Worm (Caenorhabditis elegans) whole organism, L1 larva: ENCODE results near the gene nhr-112.

Experiments used
- C04F5.9 ChIP-seq: sonication (generic microtip); optimal IDR thresholded peaks from 2 replicates; lab custom pipeline; 2016; ENCODE audit warnings: missing genetic modification characterization, missing compliant biosample characterization
- C34B4.2 ChIP-seq: sonication (generic microtip); optimal IDR thresholded peaks from 2 replicates; lab custom pipeline; 2017; ENCODE audit warnings: mild to moderate bottlenecking, missing genetic modification characterization, missing compliant biosample characterization
- F16B12.6 ChIP-seq: fragments of 150-350 bp; optimal IDR thresholded peaks from 2 replicates; lab custom pipeline; 2014; ENCODE audit warnings: missing biosample characterization, missing genetic modification characterization
- Y116A8C.19 ChIP-seq: sonication (generic microtip); optimal IDR thresholded peaks from 2 replicates; lab custom pipeline; 2016; ENCODE audit warnings: missing compliant biosample characterization, missing genetic modification characterization, borderline replicate concordance
- aha-1 ChIP-seq: fragments of 150-350 bp; optimal IDR thresholded peaks from 2 replicates; lab custom pipeline; 2014; ENCODE audit warnings: missing biosample characterization, missing genetic modification characterization
- aly-2 ChIP-seq: fragments of 150-350 bp; optimal IDR thresholded peaks from 2 replicates; lab custom pipeline; 2014; ENCODE audit warnings: missing biosample characterization, missing genetic modification characterization
- ama-1 ChIP-seq: fragments of 150-350 bp; optimal IDR thresholded peaks from 2 replicates; lab custom pipeline; 2014
- ceh-63 ChIP-seq: fragments of 200-800 bp; sonication (Bioruptor generic); optimal IDR thresholded peaks from 2 replicates; lab custom pipeline; 2018; ENCODE audit warnings: mild to moderate bottlenecking, missing genetic modification characterization, missing compliant biosample characterization
- ceh-8 ChIP-seq: fragments of 200-800 bp; sonication (Bioruptor generic); optimal IDR thresholded peaks from 2 replicates; lab custom pipeline; 2018; ENCODE audit warnings: mild to moderate bottlenecking, missing genetic modification characterization, moderate library complexity, missing compliant biosample characterization
- ceh-82 ChIP-seq, 3 experiments: fragments of 150-350 bp in 1 of 3; sonication (generic microtip) in 2 of 3; optimal IDR thresholded peaks; 2 replicates each; lab custom pipeline; 2014 to 2017; ENCODE audit warnings: missing biosample characterization in 3 of 3, missing genetic modification characterization in 3 of 3
- ceh-88 ChIP-seq: fragments of 200-800 bp; sonication (Bioruptor generic); IDR thresholded peaks from 2 replicates; pipeline ENCODE4 v1.3.6; 2022; ENCODE audit warnings: missing genetic modification characterization, missing compliant biosample characterization
- ceh-90 ChIP-seq: sonication (generic microtip); optimal IDR thresholded peaks from 2 replicates; lab custom pipeline; 2016; ENCODE audit warnings: missing genetic modification characterization, missing compliant biosample characterization
- ces-1 ChIP-seq: fragments of 150-350 bp; optimal IDR thresholded peaks from 2 replicates; lab custom pipeline; 2014; ENCODE audit warnings: missing biosample characterization, missing genetic modification reagents, missing genetic modification characterization
- efl-1 ChIP-seq, 4 experiments: fragments of 150-350 bp; optimal IDR thresholded peaks in 3 of 4; peaks in 1 of 4; 1 replicate in 1 of 4; 2 replicates in 3 of 4; lab custom pipeline; 2014; ENCODE audit warnings: missing biosample characterization in 2 of 4, missing genetic modification characterization in 2 of 4, missing genetic modification reagents in 2 of 4
- egl-13 ChIP-seq: sonication (generic microtip); optimal IDR thresholded peaks from 2 replicates; lab custom pipeline; 2016; ENCODE audit warnings: missing genotype, missing genetic modification reagents, missing genetic modification characterization, missing compliant biosample characterization
- egl-27 ChIP-seq, 2 experiments: fragments of 150-350 bp in 1 of 2; sonication (generic microtip); optimal IDR thresholded peaks; 3 replicates each; lab custom pipeline; 2017 to 2018; ENCODE audit warnings: missing biosample characterization in 2 of 2, missing genetic modification characterization in 2 of 2, missing genetic modification reagents in 2 of 2
- elt-2 ChIP-seq: sonication (generic microtip); optimal IDR thresholded peaks from 2 replicates; lab custom pipeline; 2016; ENCODE audit warnings: missing genetic modification characterization, mild to moderate bottlenecking, inconsistent platforms, missing compliant biosample characterization, missing genetic modification reagents
- fkh-10 ChIP-seq: sonication (generic microtip); optimal IDR thresholded peaks from 2 replicates; lab custom pipeline; 2017; ENCODE audit warnings: missing biosample characterization, missing genetic modification reagents, missing genetic modification characterization
- fkh-4 ChIP-seq: sonication (generic microtip); optimal IDR thresholded peaks from 2 replicates; lab custom pipeline; 2016; ENCODE audit warnings: missing compliant biosample characterization, missing genetic modification characterization, borderline replicate concordance
- fkh-8 ChIP-seq: sonication (generic microtip); optimal IDR thresholded peaks from 2 replicates; lab custom pipeline; 2016; ENCODE audit warnings: mild to moderate bottlenecking, missing genetic modification characterization, missing compliant biosample characterization
- irx-1 ChIP-seq: sonication (generic microtip); optimal IDR thresholded peaks from 2 replicates; lab custom pipeline; 2016; ENCODE audit warnings: missing genetic modification characterization, missing compliant biosample characterization
- lin-14 ChIP-seq: fragments of 200-800 bp; sonication (Bioruptor generic); optimal IDR thresholded peaks from 2 replicates; lab custom pipeline; 2018; ENCODE audit warnings: mild to moderate bottlenecking, missing genetic modification characterization, moderate library complexity, missing compliant biosample characterization
- lin-35 ChIP-seq, 2 experiments: fragments of 150-350 bp; optimal IDR thresholded peaks; 2 replicates each; lab custom pipeline; 2014; ENCODE audit warnings: missing biosample characterization in 2 of 2, missing genetic modification characterization in 2 of 2, missing genetic modification reagents in 2 of 2
- lir-3 ChIP-seq: sonication (generic microtip); optimal IDR thresholded peaks from 2 replicates; lab custom pipeline; 2016; ENCODE audit warnings: mild to moderate bottlenecking, missing genetic modification characterization, moderate library complexity, missing compliant biosample characterization; ENCODE audit not compliant: poor library complexity
- mdl-1 ChIP-seq, 2 experiments: fragments of 150-350 bp; optimal IDR thresholded peaks; 2 replicates each; lab custom pipeline; 2014 to 2017; ENCODE audit warnings: missing biosample characterization in 2 of 2, missing genetic modification characterization in 2 of 2, inconsistent platforms in 1 of 2
- mep-1 ChIP-seq: fragments of 150-350 bp; optimal IDR thresholded peaks from 2 replicates; lab custom pipeline; 2014; ENCODE audit warnings: missing biosample characterization, missing genetic modification characterization
- nhr-11 ChIP-seq: fragments of 150-350 bp; optimal IDR thresholded peaks from 2 replicates; lab custom pipeline; 2014; ENCODE audit warnings: missing biosample characterization, missing genetic modification characterization
- nhr-12 ChIP-seq: sonication (generic microtip); optimal IDR thresholded peaks from 2 replicates; lab custom pipeline; 2017; ENCODE audit warnings: missing biosample characterization, missing genetic modification characterization
- nhr-19 ChIP-seq: fragments of 200-800 bp; sonication (Bioruptor generic); conservative IDR thresholded peaks from 2 replicates; pipeline ENCODE4 v1.3.6; 2022; ENCODE audit warnings: missing genetic modification characterization, missing compliant biosample characterization
- nhr-20 ChIP-seq: sonication (generic microtip); optimal IDR thresholded peaks from 2 replicates; lab custom pipeline; 2016; ENCODE audit warnings: mild to moderate bottlenecking, missing genetic modification characterization, missing compliant biosample characterization
- nhr-237 ChIP-seq: fragments of 150-350 bp; optimal IDR thresholded peaks from 2 replicates; lab custom pipeline; 2014; ENCODE audit warnings: missing biosample characterization, missing genetic modification characterization
- nhr-28 ChIP-seq: fragments of 150-350 bp; optimal IDR thresholded peaks from 2 replicates; lab custom pipeline; 2014; ENCODE audit warnings: missing biosample characterization, missing genetic modification characterization
- nhr-47 ChIP-seq: sonication (generic microtip); optimal IDR thresholded peaks from 2 replicates; lab custom pipeline; 2016; ENCODE audit warnings: mild to moderate bottlenecking, missing genetic modification characterization, moderate library complexity, missing compliant biosample characterization
- nhr-71 ChIP-seq: sonication (generic microtip); optimal IDR thresholded peaks from 2 replicates; lab custom pipeline; 2016; ENCODE audit warnings: mild to moderate bottlenecking, missing genetic modification characterization, moderate library complexity, missing compliant biosample characterization
- nhr-84 ChIP-seq: sonication (generic microtip); optimal IDR thresholded peaks from 2 replicates; lab custom pipeline; 2017; ENCODE audit warnings: missing biosample characterization, missing genetic modification characterization
- pag-3 ChIP-seq: sonication (generic microtip); optimal IDR thresholded peaks from 2 replicates; lab custom pipeline; 2017; ENCODE audit warnings: missing genetic modification characterization, mild to moderate bottlenecking, missing compliant biosample characterization, antibody characterized with exemption, borderline replicate concordance; ENCODE audit not compliant: insufficient read depth
- pax-3 ChIP-seq: fragments of 200-800 bp; sonication (Bioruptor generic); optimal IDR thresholded peaks from 2 replicates; lab custom pipeline; 2018; ENCODE audit warnings: mild to moderate bottlenecking, missing genetic modification characterization, moderate library complexity, missing compliant biosample characterization
- skn-1 ChIP-seq: fragments of 150-350 bp; optimal IDR thresholded peaks from 2 replicates; lab custom pipeline; 2014; ENCODE audit warnings: missing biosample characterization, missing genetic modification characterization
- snpc-4 ChIP-seq: fragments of 150-350 bp; optimal IDR thresholded peaks from 2 replicates; lab custom pipeline; 2014; ENCODE audit warnings: missing biosample characterization, missing genetic modification characterization
- sup-37 ChIP-seq: fragments of 200-800 bp; sonication (Bioruptor generic); optimal IDR thresholded peaks from 2 replicates; lab custom pipeline; 2018; ENCODE audit warnings: mild to moderate bottlenecking, missing genetic modification characterization, missing compliant biosample characterization
- xbp-1 ChIP-seq: sonication (generic microtip); optimal IDR thresholded peaks from 2 replicates; lab custom pipeline; 2016; ENCODE audit warnings: missing genetic modification characterization, missing compliant biosample characterization
- zag-1 ChIP-seq: fragments of 150-350 bp; optimal IDR thresholded peaks from 2 replicates; lab custom pipeline; 2014; ENCODE audit warnings: missing biosample characterization, missing genetic modification characterization
- zip-4 ChIP-seq: fragments of 200-800 bp; sonication (Bioruptor generic); optimal IDR thresholded peaks from 2 replicates; lab custom pipeline; 2018; ENCODE audit warnings: mild to moderate bottlenecking, missing genetic modification characterization, moderate library complexity, missing compliant biosample characterization
- ztf-11 ChIP-seq, 2 experiments: sonication (generic microtip); optimal IDR thresholded peaks; 2 replicates each; lab custom pipeline; 2016 to 2017; ENCODE audit warnings: missing genetic modification characterization in 2 of 2, missing biosample characterization in 1 of 2, missing compliant biosample characterization in 1 of 2
- ztf-4 ChIP-seq: fragments of 150-350 bp; optimal IDR thresholded peaks from 2 replicates; lab custom pipeline; 2014; ENCODE audit warnings: missing biosample characterization, missing genetic modification characterization

nhr-112 gene

DNA sequence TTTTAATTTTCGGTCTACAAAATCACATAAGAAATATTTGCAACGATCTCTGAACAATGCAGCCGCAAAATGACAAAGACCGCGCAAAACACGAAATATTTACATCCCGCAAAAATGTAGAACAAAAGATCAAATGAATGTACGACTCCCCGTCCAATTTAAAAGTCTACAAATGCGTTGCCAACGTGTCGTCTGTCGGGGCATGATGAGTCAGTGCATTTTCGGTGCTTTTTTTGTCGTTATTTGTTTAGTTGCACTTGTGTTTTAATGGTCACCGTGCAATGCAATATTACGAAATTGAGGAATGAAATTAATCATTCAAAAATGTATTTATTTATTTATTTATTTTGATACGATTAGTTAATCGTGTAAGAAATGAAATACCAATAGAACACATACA is 930 bp upstream of the nhr-112 start:
- TF ChIP-seq fkh-10 (GFP tag; lab: Kevin White, UChicago) (no peak), mdl-1 (tag; optimal IDR thresholded peaks at IDR 0.05; lab: Kevin White, UChicago) (no peak), egl-27 (tag; optimal IDR thresholded peaks at IDR 0.05; lab: Kevin White, UChicago) (peak in 1 of 2 experiments; percentile 17), skn-1 (peak; percentile 8), nhr-20 (peak; percentile 25), lir-3 (no peak)

DNA sequence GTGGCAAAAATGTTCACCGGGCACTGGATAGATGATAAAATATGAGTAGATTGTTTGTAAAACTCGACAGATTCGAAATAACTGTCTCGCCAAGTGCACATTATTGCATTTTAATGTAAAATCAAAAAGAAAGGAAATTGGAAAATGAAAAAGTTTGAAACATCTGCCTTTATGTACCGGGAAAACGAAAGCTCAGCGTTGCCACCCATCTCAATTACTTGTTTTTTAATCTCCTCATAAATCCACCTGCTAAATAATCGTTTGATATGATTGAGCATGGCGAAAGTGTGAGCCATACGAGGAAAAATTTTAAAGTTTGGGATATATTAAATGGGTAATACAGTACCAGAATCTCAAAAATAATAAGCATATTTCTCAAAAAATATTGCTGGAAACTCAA is 7.1 kb downstream of the nhr-112 start, which contains the start of gene srh-137:
Gene srh-137, minus strand, starts transcription at position 101 of the 400 bp plus-strand sequence.
- no peak for TF ChIP-seq pax-3 (tag; lab: Kevin White, UChicago)
- no peak for TF ChIP-seq nhr-28
- no peak for TF ChIP-seq egl-13 (tag; lab: Kevin White, UChicago)
- no peak for TF ChIP-seq ceh-63 (GFP tag; lab: Kevin White, UChicago)
- no peak for TF ChIP-seq ztf-11 (tag; optimal IDR thresholded peaks at IDR 0.05; lab: Kevin White, UChicago)
- TF ChIP-seq lir-3: no peak
- no peak for TF ChIP-seq lin-14
- no peak for TF ChIP-seq ceh-8 (GFP tag; lab: Kevin White, UChicago)
- TF ChIP-seq Y116A8C.19: no peak
- no peak for TF ChIP-seq C34B4.2 (tag; lab: Kevin White, UChicago)
- TF ChIP-seq nhr-71 (tag; lab: Kevin White, UChicago): no peak
- no peak for TF ChIP-seq ztf-4
- TF ChIP-seq mep-1 (tag; lab: Kevin White, UChicago): no peak
- no peak for TF ChIP-seq aly-2 (tag; lab: Kevin White, UChicago)
- no peak for TF ChIP-seq ceh-88
- no peak for TF ChIP-seq zip-4
- TF ChIP-seq zag-1 (tag; lab: Kevin White, UChicago): no peak
- TF ChIP-seq nhr-11 (tag; lab: Kevin White, UChicago): no peak
- no peak for TF ChIP-seq ceh-82 (tag; optimal IDR thresholded peaks at IDR 0.05; lab: Kevin White, UChicago)
- no peak for TF ChIP-seq nhr-84 (tag; lab: Kevin White, UChicago)

DNA sequence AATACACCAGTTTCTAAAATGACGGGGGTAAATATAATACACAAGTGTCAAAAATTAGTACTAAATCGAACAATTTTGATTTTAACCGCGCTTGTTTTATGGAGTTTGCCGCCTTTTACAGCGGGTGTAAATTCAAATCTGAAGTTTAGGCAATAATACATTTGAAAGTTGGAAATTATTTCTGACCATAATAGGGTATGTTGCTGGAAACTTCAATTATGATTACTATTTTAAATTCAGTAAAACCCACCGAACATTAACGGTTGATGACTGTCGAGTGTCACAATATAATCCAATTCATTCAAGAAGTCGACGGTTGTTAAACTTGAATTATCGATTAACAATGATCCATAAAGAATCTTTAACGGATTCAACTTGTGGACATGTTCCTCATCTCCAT is 9.8 kb downstream of the nhr-112 start:
- TF ChIP-seq lir-3 (no peak), efl-1 (optimal IDR thresholded peaks at IDR 0.05; lab: Kevin White, UChicago) (no peak), efl-1 (GFP tag; optimal IDR thresholded peaks at IDR 0.05 in 1 of 2; lab: Kevin White, UChicago) (no peak), elt-2 (tag; lab: Kevin White, UChicago) (no peak), fkh-4 (no peak), egl-13 (tag; lab: Kevin White, UChicago) (no peak), F16B12.6 (no peak), mep-1 (tag; lab: Kevin White, UChicago) (no peak), nhr-12 (tag; lab: Kevin White, UChicago) (no peak), ceh-90 (tag; lab: Kevin White, UChicago) (no peak), lin-35 (GFP tag; optimal IDR thresholded peaks at IDR 0.05; lab: Kevin White, UChicago) (no peak), fkh-8 (tag; lab: Kevin White, UChicago) (no peak), nhr-47 (tag; lab: Kevin White, UChicago) (no peak), zag-1 (tag; lab: Kevin White, UChicago) (no peak), nhr-19 (GFP tag; lab: Robert Waterston, UW) (no peak)
- TF ChIP-seq, all 84 proteins: peak for 0

DNA sequence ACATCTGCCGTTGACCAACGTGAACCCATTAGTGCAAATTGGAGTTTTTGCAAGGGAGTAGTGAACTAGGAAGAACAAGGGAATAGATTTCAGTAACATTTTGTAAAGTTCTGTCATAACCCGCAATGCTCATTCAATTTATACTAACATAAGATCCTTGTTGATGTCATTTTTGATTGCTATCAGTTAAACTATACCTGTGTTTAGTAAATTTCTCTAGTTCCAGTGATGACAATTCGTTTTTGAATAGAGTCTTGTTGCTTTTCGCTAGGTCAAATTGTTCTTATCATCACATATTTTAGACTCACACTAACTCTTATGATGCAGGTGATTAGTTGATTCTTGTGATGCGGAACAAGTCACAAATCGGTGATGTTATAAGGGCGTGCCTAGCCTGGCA is 17.1 kb downstream of the nhr-112 start, which contains the start of gene clec-9:
Gene clec-9, minus strand, starts transcription at position 101 of the 400 bp plus-strand sequence.
- TF ChIP-seq C34B4.2 (tag; lab: Kevin White, UChicago) (no peak), xbp-1 (no peak), aha-1 (tag; lab: Kevin White, UChicago) (no peak), fkh-4 (no peak), ama-1 (no peak), nhr-19 (GFP tag; lab: Robert Waterston, UW) (no peak), pag-3 (tag; lab: Kevin White, UChicago) (no peak), irx-1 (tag; lab: Kevin White, UChicago) (no peak), ceh-82 (tag; optimal IDR thresholded peaks at IDR 0.05; lab: Kevin White, UChicago) (no peak), snpc-4 (tag; lab: Kevin White, UChicago) (no peak), ces-1 (GFP tag; lab: Kevin White, UChicago) (no peak), nhr-237 (tag; lab: Kevin White, UChicago) (no peak), sup-37 (GFP tag; lab: Kevin White, UChicago) (no peak), C04F5.9 (tag; lab: Kevin White, UChicago) (no peak), F16B12.6 (no peak)
